Fruit fly (Drosophila melanogaster) whole organism, embryonic: ENCODE measurements around the gene CG10947.

Experiments used
- Atf3 ChIP-seq: fragments of 200-800 bp; sonication (Bioruptor generic); optimal IDR thresholded peaks from 3 replicates; lab custom pipeline; 2016; ENCODE audit warnings: missing biosample characterization, missing genetic modification characterization
- CG10209 ChIP-seq: fragments of 200-800 bp; sonication (Bioruptor generic); optimal IDR thresholded peaks from 3 replicates; lab custom pipeline; 2017; ENCODE audit warnings: missing biosample characterization, mild to moderate bottlenecking, missing genetic modification characterization, missing genetic modification reagents
- CG10654 ChIP-seq: fragments of 200-800 bp; sonication (Bioruptor generic); optimal IDR thresholded peaks from 2 replicates; lab custom pipeline; 2016; ENCODE audit warnings: missing biosample characterization, missing genetic modification characterization
- CG11456 ChIP-seq: fragments of 200-800 bp; sonication (Bioruptor generic); IDR thresholded peaks from 3 replicates; pipeline ENCODE4 v1.3.6; 2022; ENCODE audit warnings: missing biosample characterization, missing genetic modification characterization
- CG15073 ChIP-seq: fragments of 200-800 bp; sonication (Bioruptor generic); optimal IDR thresholded peaks from 2 replicates; lab custom pipeline; 2016; ENCODE audit warnings: missing biosample characterization, missing genetic modification characterization
- CG15269 ChIP-seq: fragments of 200-800 bp; sonication (Bioruptor generic); optimal IDR thresholded peaks from 2 replicates; lab custom pipeline; 2018; ENCODE audit warnings: missing biosample characterization, mild to moderate bottlenecking, missing genetic modification characterization, moderate library complexity
- CG16779 ChIP-seq: fragments of 200-800 bp; sonication (Bioruptor generic); IDR thresholded peaks from 2 replicates; pipeline ENCODE4 v1.3.6; 2022; ENCODE audit warnings: missing biosample characterization, missing genetic modification characterization
- CG16815 ChIP-seq: fragments of 200-800 bp; sonication (Bioruptor generic); optimal IDR thresholded peaks from 3 replicates; lab custom pipeline; 2017; ENCODE audit warnings: missing biosample characterization, mild to moderate bottlenecking, missing genetic modification characterization
- CG17359 ChIP-seq: fragments of 200-800 bp; sonication (Bioruptor generic); optimal IDR thresholded peaks from 3 replicates; lab custom pipeline; 2018; ENCODE audit warnings: missing biosample characterization, mild to moderate bottlenecking, missing genetic modification characterization, moderate library complexity
- CG2129 ChIP-seq: fragments of 200-800 bp; sonication (Bioruptor generic); IDR thresholded peaks from 2 replicates; pipeline ENCODE4 v1.3.6; 2022; ENCODE audit warnings: missing biosample characterization, missing genetic modification characterization; ENCODE audit not compliant: partially characterized antibody
- CG30403 ChIP-seq: fragments of 200-800 bp; sonication (Bioruptor generic); optimal IDR thresholded peaks from 3 replicates; lab custom pipeline; 2016; ENCODE audit warnings: missing biosample characterization, missing genetic modification characterization
- CG3281 ChIP-seq: fragments of 200-800 bp; sonication (Bioruptor generic); optimal IDR thresholded peaks from 3 replicates; lab custom pipeline; 2017; ENCODE audit warnings: missing biosample characterization, mild to moderate bottlenecking, missing genetic modification characterization
- CG6175 ChIP-seq: fragments of 200-800 bp; sonication (Bioruptor generic); IDR thresholded peaks from 3 replicates; pipeline ENCODE4 v1.3.6; 2022; ENCODE audit warnings: missing biosample characterization, missing genetic modification characterization
- CG8924 ChIP-seq: fragments of 200-800 bp; optimal IDR thresholded peaks from 3 replicates; lab custom pipeline; 2019; ENCODE audit warnings: missing biosample characterization, mild to moderate bottlenecking, missing genetic modification characterization, moderate library complexity
- CG9817 ChIP-seq: fragments of 200-800 bp; sonication (Bioruptor generic); optimal IDR thresholded peaks from 2 replicates; lab custom pipeline; 2018; ENCODE audit warnings: missing biosample characterization, mild to moderate bottlenecking, missing genetic modification characterization, moderate library complexity
- CHES-1-like ChIP-seq: fragments of 200-800 bp; sonication (Bioruptor generic); optimal IDR thresholded peaks from 2 replicates; lab custom pipeline; 2016; ENCODE audit warnings: missing biosample characterization, missing genetic modification characterization
- Dbx ChIP-seq: fragments of 200-800 bp; sonication (Bioruptor generic); IDR thresholded peaks from 3 replicates; pipeline ENCODE4 v1.3.6; 2022; ENCODE audit warnings: missing biosample characterization, missing genetic modification characterization
- Dp ChIP-seq: fragments of 200-800 bp; sonication (Bioruptor generic); optimal IDR thresholded peaks from 2 replicates; lab custom pipeline; 2018; ENCODE audit warnings: missing biosample characterization, mild to moderate bottlenecking, missing genetic modification characterization, moderate library complexity
- Dref ChIP-seq: fragments of 200-800 bp; sonication (Bioruptor generic); IDR thresholded peaks from 2 replicates; pipeline ENCODE4 v1.3.6; 2022; ENCODE audit warnings: missing biosample characterization, missing genetic modification characterization
- Drgx ChIP-seq: fragments of 200-800 bp; sonication (Bioruptor generic); IDR thresholded peaks from 2 replicates; pipeline ENCODE4 v1.3.6; 2022; ENCODE audit warnings: missing biosample characterization, missing genetic modification characterization
- Ets97D ChIP-seq: fragments of 200-800 bp; sonication (Bioruptor generic); optimal IDR thresholded peaks from 3 replicates; lab custom pipeline; 2016; ENCODE audit warnings: missing biosample characterization, missing genetic modification characterization
- HLH4C ChIP-seq: fragments of 200-800 bp; sonication (Bioruptor generic); IDR thresholded peaks from 3 replicates; pipeline ENCODE4 v1.3.6; 2022; ENCODE audit warnings: missing biosample characterization, missing genetic modification characterization; ENCODE audit not compliant: partially characterized antibody
- Hand ChIP-seq: fragments of 200-800 bp; sonication (Bioruptor generic); optimal IDR thresholded peaks from 2 replicates; lab custom pipeline; 2017; ENCODE audit warnings: mild to moderate bottlenecking, missing biosample characterization, missing genetic modification reagents, missing genetic modification characterization
- Hr51 ChIP-seq, 2 experiments: fragments of 200-800 bp; sonication (Bioruptor generic); optimal IDR thresholded peaks; 2 replicates in 1 of 2; 3 replicates in 1 of 2; lab custom pipeline; 2016 to 2018; ENCODE audit warnings: missing biosample characterization in 2 of 2, missing genetic modification characterization in 2 of 2, mild to moderate bottlenecking in 1 of 2, moderate library complexity in 1 of 2
- MTF-1 ChIP-seq: fragments of 200-800 bp; sonication (Bioruptor generic); optimal IDR thresholded peaks from 2 replicates; lab custom pipeline; 2018; ENCODE audit warnings: missing biosample characterization, mild to moderate bottlenecking, missing genetic modification characterization, borderline replicate concordance
- Mes4 ChIP-seq: fragments of 200-800 bp; sonication (Bioruptor generic); optimal IDR thresholded peaks from 2 replicates; lab custom pipeline; 2016; ENCODE audit warnings: missing biosample characterization, missing genetic modification characterization
- Myb ChIP-seq: fragments of 200-800 bp; sonication (Bioruptor generic); optimal IDR thresholded peaks from 2 replicates; lab custom pipeline; 2016; ENCODE audit warnings: missing biosample characterization, missing genetic modification characterization
- NC2α ChIP-seq: fragments of 200-800 bp; sonication (Bioruptor generic); optimal IDR thresholded peaks from 2 replicates; lab custom pipeline; 2016; ENCODE audit warnings: missing biosample characterization, missing genetic modification characterization
- NFAT ChIP-seq: fragments of 200-800 bp; sonication (Bioruptor generic); IDR thresholded peaks from 2 replicates; pipeline ENCODE4 v1.3.6; 2022; ENCODE audit warnings: missing biosample characterization, missing genetic modification characterization
- Spps ChIP-seq: fragments of 200-800 bp; sonication (Bioruptor generic); optimal IDR thresholded peaks from 2 replicates; lab custom pipeline; 2018; ENCODE audit warnings: missing biosample characterization, mild to moderate bottlenecking, missing genetic modification characterization
- Ssrp ChIP-seq: fragments of 200-800 bp; sonication (Bioruptor generic); optimal IDR thresholded peaks from 2 replicates; lab custom pipeline; 2018; ENCODE audit warnings: missing biosample characterization, mild to moderate bottlenecking, missing genetic modification characterization, moderate library complexity
- ab ChIP-seq: fragments of 200-800 bp; sonication (Bioruptor generic); optimal IDR thresholded peaks from 2 replicates; lab custom pipeline; 2016; ENCODE audit warnings: missing biosample characterization, missing genetic modification characterization
- ara ChIP-seq: fragments of 200-800 bp; sonication (Bioruptor generic); IDR thresholded peaks from 2 replicates; pipeline ENCODE4 v1.3.6; 2022; ENCODE audit warnings: missing biosample characterization, missing genetic modification characterization
- danr ChIP-seq: fragments of 200-800 bp; sonication (Bioruptor generic); IDR thresholded peaks from 2 replicates; pipeline ENCODE4 v1.3.6; 2022; ENCODE audit warnings: missing biosample characterization, missing genetic modification characterization
- dati ChIP-seq: fragments of 200-800 bp; sonication (Bioruptor generic); IDR thresholded peaks from 2 replicates; pipeline ENCODE4 v1.3.6; 2022; ENCODE audit warnings: missing biosample characterization, missing genetic modification characterization
- ems ChIP-seq: fragments of 200-800 bp; sonication (Bioruptor generic); optimal IDR thresholded peaks from 3 replicates; lab custom pipeline; 2016; ENCODE audit warnings: missing biosample characterization, missing genetic modification characterization
- fru ChIP-seq: fragments of >200 bp; optimal IDR thresholded peaks from 2 replicates; lab custom pipeline; 2017
- gcm ChIP-seq: fragments of 200-800 bp; sonication (Bioruptor generic); optimal IDR thresholded peaks from 2 replicates; lab custom pipeline; 2019; ENCODE audit warnings: missing biosample characterization, mild to moderate bottlenecking, missing genetic modification characterization, moderate library complexity
- hkb ChIP-seq, 2 experiments: fragments of 200-800 bp in 1 of 2; fragments of >200 bp in 1 of 2; sonication (Bioruptor generic) in 1 of 2; IDR thresholded peaks in 1 of 2; optimal IDR thresholded peaks in 1 of 2; 2 replicates each; pipeline versions ENCODE4 v1.3.6 to Lab custom; 2017 to 2022; ENCODE audit warnings: missing biosample characterization in 1 of 2, missing genetic modification characterization in 1 of 2
- ken ChIP-seq: fragments of 200-800 bp; sonication (Bioruptor generic); IDR thresholded peaks from 3 replicates; pipeline ENCODE4 v1.3.6; 2022; ENCODE audit warnings: missing biosample characterization, missing genetic modification characterization
- lola ChIP-seq, 3 experiments: fragments of >200 bp in 2 of 3; fragments of 200-800 bp in 1 of 3; sonication (Bioruptor generic) in 1 of 3; optimal IDR thresholded peaks; 2 replicates each; lab custom pipeline; 2017 to 2019; ENCODE audit warnings: missing biosample characterization in 3 of 3, missing genetic modification characterization in 3 of 3, mild to moderate bottlenecking in 1 of 3, moderate library complexity in 1 of 3
- nerfin-1 ChIP-seq: fragments of 200-800 bp; sonication (Bioruptor generic); optimal IDR thresholded peaks from 3 replicates; lab custom pipeline; 2019; ENCODE audit warnings: missing biosample characterization, mild to moderate bottlenecking, missing genetic modification characterization, moderate library complexity
- ro ChIP-seq: fragments of 200-800 bp; sonication (Bioruptor generic); IDR thresholded peaks from 2 replicates; pipeline ENCODE4 v1.3.6; 2022; ENCODE audit warnings: missing biosample characterization, missing genetic modification characterization
- sim ChIP-seq: fragments of 200-800 bp; sonication (Bioruptor generic); IDR thresholded peaks from 2 replicates; pipeline ENCODE4 v1.3.6; 2022; ENCODE audit warnings: missing biosample characterization, missing genetic modification characterization
- sna ChIP-seq: fragments of 200-800 bp; sonication (Bioruptor generic); IDR thresholded peaks from 2 replicates; pipeline ENCODE4 v1.3.6; 2022; ENCODE audit warnings: missing biosample characterization, missing genetic modification characterization; ENCODE audit not compliant: partially characterized antibody
- tap ChIP-seq: fragments of 200-800 bp; optimal IDR thresholded peaks from 3 replicates; lab custom pipeline; 2019; ENCODE audit warnings: missing biosample characterization, mild to moderate bottlenecking, missing genetic modification characterization, moderate library complexity
- tll ChIP-seq, 2 experiments: fragments of 200-800 bp in 1 of 2; fragments of >200 bp in 1 of 2; sonication (Bioruptor generic) in 1 of 2; optimal IDR thresholded peaks; 2 replicates each; lab custom pipeline; 2017 to 2019; ENCODE audit warnings: missing biosample characterization in 2 of 2, missing genetic modification characterization in 2 of 2, mild to moderate bottlenecking in 1 of 2, moderate library complexity in 1 of 2
- zf30C ChIP-seq: fragments of 200-800 bp; sonication (Bioruptor generic); optimal IDR thresholded peaks from 3 replicates; lab custom pipeline; 2018; ENCODE audit warnings: missing biosample characterization, mild to moderate bottlenecking, missing genetic modification characterization

The CG10947 gene

DNA sequence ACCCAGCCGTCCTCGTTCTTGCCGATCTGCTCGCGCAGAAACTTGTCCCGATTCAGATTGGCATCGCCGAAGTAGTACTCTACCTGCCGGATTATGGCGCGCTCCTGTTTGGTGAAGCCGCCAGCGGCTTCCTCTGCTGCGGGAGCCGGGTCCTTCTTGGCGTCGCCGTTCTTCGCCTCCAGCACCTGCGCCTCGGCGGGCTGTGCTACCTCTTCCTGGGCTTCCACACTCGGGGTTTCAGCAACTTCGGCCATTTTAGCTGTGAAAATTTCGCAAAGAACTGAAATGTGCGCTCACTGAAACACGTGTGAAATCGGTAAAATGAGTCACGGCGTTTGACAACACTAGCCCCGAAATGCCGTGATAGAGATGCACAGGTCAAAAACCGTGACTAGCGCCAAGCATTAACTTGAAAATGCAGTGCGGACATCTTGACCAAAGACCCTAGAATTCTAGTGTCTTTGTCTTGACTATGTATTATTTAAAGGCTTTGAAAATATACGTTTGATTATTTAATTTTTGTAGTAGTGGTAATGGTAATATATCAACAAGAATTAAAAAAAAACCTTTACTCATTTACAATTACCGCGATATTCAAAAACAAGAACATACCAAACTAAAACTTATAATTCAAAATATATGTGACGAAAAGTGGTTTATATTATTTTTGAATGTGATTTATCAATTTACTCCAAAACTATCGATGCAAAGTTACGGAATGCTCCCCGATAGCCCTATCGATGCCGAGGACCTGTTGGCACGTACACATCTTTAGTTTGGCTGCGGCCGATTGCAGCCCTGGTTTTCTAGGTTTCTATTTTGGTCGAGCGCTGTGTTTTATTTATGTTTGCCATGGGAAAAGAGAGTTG lies 64.7 kb downstream of the CG10947 start, which contains the start of the genes La and RtGEF (continued):
- TF ChIP-seq CG15269 (tag; lab: Kevin White, UChicago) (peak; percentile 15), lola (GFP tag; optimal IDR thresholded peaks at IDR 0.05; lab: Kevin White, UChicago) (peak in 1 of 3 experiments; percentile 60), CG11456 (GFP tag; lab: Robert Waterston, UW) (peak; percentile 63; the same call in 2 of the 3 replicates), CG8924 (tag; lab: Kevin White, UChicago) (peak; percentile 33), zf30C (no peak), CG30403 (GFP tag; lab: Kevin White, UChicago) (peak; percentile 81), tap (tag; lab: Kevin White, UChicago) (no peak), Myb (GFP tag; lab: Kevin White, UChicago) (peak; percentile 38), CG3281 (GFP tag; lab: Kevin White, UChicago) (no peak), Dref (peak; percentile 80), CG16779 (GFP tag; lab: Robert Waterston, UW) (no peak), ara (GFP tag; lab: Robert Waterston, UW) (no peak; the same call in 1 of the 2 replicates), NC2α (GFP tag; lab: Kevin White, UChicago) (no peak), dati (GFP tag; lab: Robert Waterston, UW) (no peak), ken (GFP tag; lab: Robert Waterston, UW) (peak; percentile 47; the same call in 2 of the 3 replicates), CG10209 (GFP tag; lab: Kevin White, UChicago) (peak; percentile 1), Ssrp (tag; lab: Kevin White, UChicago) (peak; percentile 10), Dp (peak; percentile 44), gcm (GFP tag; lab: Kevin White, UChicago) (no peak), Spps (no peak), CG6175 (GFP tag; lab: Robert Waterston, UW) (peak; percentile 19; the same call in 1 of the 3 replicates), Atf3 (peak; percentile 16), sna (GFP tag; lab: Robert Waterston, UW) (peak; percentile 81), NFAT (GFP tag; lab: Robert Waterston, UW) (peak; percentile 77), Hr51 (GFP tag; optimal IDR thresholded peaks at IDR 0.05; lab: Kevin White, UChicago) (peak; percentile 34 to 46), ab (GFP tag; lab: Kevin White, UChicago) (no peak), CG2129 (GFP tag; lab: Robert Waterston, UW) (peak; percentile 85), hkb (optimal IDR thresholded peaks at IDR 0.05; lab: Kevin White, UChicago) (no peak), hkb (GFP tag; IDR thresholded peaks at IDR 0.05; lab: Robert Waterston, UW) (no peak), fru (lab: Kevin White, UChicago) (no peak), Mes4 (GFP tag; lab: Kevin White, UChicago) (peak; percentile 24), CHES-1-like (GFP tag; lab: Kevin White, UChicago) (peak; percentile 60), Dbx (GFP tag; lab: Robert Waterston, UW) (peak; percentile 73), ro (GFP tag; lab: Robert Waterston, UW) (no peak), Drgx (no peak), HLH4C (GFP tag; lab: Robert Waterston, UW) (peak; percentile 90), CG15073 (GFP tag; lab: Kevin White, UChicago) (no peak), tll (GFP tag; optimal IDR thresholded peaks at IDR 0.05; lab: Kevin White, UChicago) (peak in 1 of 2 experiments; percentile 81), MTF-1 (no peak), Ets97D (GFP tag; lab: Kevin White, UChicago) (peak; percentile 73), ems (GFP tag; lab: Kevin White, UChicago) (peak; percentile 22), CG16815 (GFP tag; lab: Kevin White, UChicago) (peak; percentile 42), sim (GFP tag; lab: Robert Waterston, UW) (no peak), nerfin-1 (tag; lab: Kevin White, UChicago) (peak; percentile 0), CG17359 (tag; lab: Kevin White, UChicago) (no peak), Hand (no peak), CG9817 (tag; lab: Kevin White, UChicago) (peak; percentile 39), danr (GFP tag; lab: Robert Waterston, UW) (no peak), CG10654 (GFP tag; lab: Kevin White, UChicago) (peak; percentile 7)
